Worm (Caenorhabditis elegans) whole organism, mixed stage, embryonic: ENCODE results near the gene rpn-12.
A peak's percentile ranks its signal among the peaks of the same experiment; 100 is the strongest.
"Not testable (repeated sequence)": the region's sequence is repeated elsewhere in the genome, so short reads cannot be mapped to it uniquely, and the experiment has no call there.

Experiments used
- M03D4.4 ChIP-seq: sonication (generic microtip); optimal IDR thresholded peaks from 2 replicates; lab custom pipeline; 2017; ENCODE audit warnings: mild to moderate bottlenecking, missing genetic modification characterization, missing compliant biosample characterization
- bed-3 ChIP-seq: fragments of 200-800 bp; sonication (Bioruptor generic); optimal IDR thresholded peaks from 3 replicates; lab custom pipeline; 2018; ENCODE audit warnings: mild to moderate bottlenecking, missing genetic modification characterization, moderate library complexity, missing compliant biosample characterization
- blmp-1 ChIP-seq: fragments of 150-350 bp; optimal IDR thresholded peaks from 2 replicates; lab custom pipeline; 2014; ENCODE audit warnings: missing biosample characterization, missing genetic modification characterization
- ceh-39 ChIP-seq: fragments of 150-350 bp; optimal IDR thresholded peaks from 2 replicates; lab custom pipeline; 2014; ENCODE audit warnings: missing biosample characterization, missing genetic modification characterization
- ceh-43 ChIP-seq: fragments of 200-800 bp; sonication (Bioruptor generic); optimal IDR thresholded peaks from 2 replicates; lab custom pipeline; 2018; ENCODE audit warnings: mild to moderate bottlenecking, missing genetic modification characterization, moderate library complexity, missing compliant biosample characterization
- ceh-83 ChIP-seq: fragments of 200-800 bp; sonication (Bioruptor generic); optimal IDR thresholded peaks from 2 replicates; lab custom pipeline; 2018; ENCODE audit warnings: mild to moderate bottlenecking, missing genetic modification characterization, missing compliant biosample characterization
- drap-1 ChIP-seq: fragments of 200-800 bp; sonication (Bioruptor generic); optimal IDR thresholded peaks from 3 replicates; lab custom pipeline; 2018; ENCODE audit warnings: mild to moderate bottlenecking, missing genetic modification characterization, missing compliant biosample characterization
- elt-1 ChIP-seq: sonication (generic microtip); optimal IDR thresholded peaks from 2 replicates; lab custom pipeline; 2017; ENCODE audit warnings: missing genetic modification characterization, mild to moderate bottlenecking, missing compliant biosample characterization, antibody characterized with exemption, moderate library complexity, borderline replicate concordance; ENCODE audit not compliant: insufficient read depth
- elt-3 ChIP-seq: fragments of 150-350 bp; optimal IDR thresholded peaks from 2 replicates; lab custom pipeline; 2014; ENCODE audit warnings: missing biosample characterization, missing genetic modification characterization
- flh-1 ChIP-seq: fragments of 200-800 bp; sonication (Bioruptor generic); optimal IDR thresholded peaks from 2 replicates; lab custom pipeline; 2018; ENCODE audit warnings: mild to moderate bottlenecking, missing genetic modification characterization, moderate library complexity, missing compliant biosample characterization
- ham-2 ChIP-seq: fragments of 200-800 bp; sonication (Bioruptor generic); optimal IDR thresholded peaks from 2 replicates; lab custom pipeline; 2018; ENCODE audit warnings: mild to moderate bottlenecking, missing genetic modification characterization, missing compliant biosample characterization
- hlh-1 ChIP-seq: fragments of 150-350 bp; optimal IDR thresholded peaks from 2 replicates; lab custom pipeline; 2014; ENCODE audit warnings: missing biosample characterization, missing genetic modification reagents, missing genetic modification characterization
- lin-13 ChIP-seq: fragments of 150-350 bp; optimal IDR thresholded peaks from 2 replicates; lab custom pipeline; 2014; ENCODE audit warnings: missing biosample characterization, missing genetic modification characterization
- lin-32 ChIP-seq: fragments of 200-800 bp; sonication (Bioruptor generic); optimal IDR thresholded peaks from 2 replicates; lab custom pipeline; 2018; ENCODE audit warnings: mild to moderate bottlenecking, missing genetic modification characterization, missing compliant biosample characterization
- lsy-2 ChIP-seq: fragments of 150-350 bp; optimal IDR thresholded peaks from 2 replicates; lab custom pipeline; 2014; ENCODE audit warnings: missing biosample characterization, missing genetic modification characterization
- mab-5 ChIP-seq: fragments of 150-350 bp; optimal IDR thresholded peaks from 2 replicates; lab custom pipeline; 2014; ENCODE audit warnings: missing biosample characterization, missing genetic modification characterization
- mep-1 ChIP-seq: fragments of 150-350 bp; optimal IDR thresholded peaks from 2 replicates; lab custom pipeline; 2017; ENCODE audit warnings: missing biosample characterization, missing genetic modification reagents, missing genetic modification characterization, inconsistent platforms
- mls-2 ChIP-seq: sonication (generic microtip); optimal IDR thresholded peaks from 2 replicates; lab custom pipeline; 2016; ENCODE audit warnings: mild to moderate bottlenecking, missing genetic modification characterization, moderate library complexity, missing compliant biosample characterization
- nhr-12 ChIP-seq: fragments of 150-350 bp; optimal IDR thresholded peaks from 2 replicates; lab custom pipeline; 2014; ENCODE audit warnings: missing biosample characterization, missing genetic modification characterization
- nhr-2 ChIP-seq: fragments of 150-350 bp; optimal IDR thresholded peaks from 2 replicates; lab custom pipeline; 2014; ENCODE audit warnings: missing biosample characterization, missing genetic modification characterization
- nhr-28 ChIP-seq: fragments of 150-350 bp; optimal IDR thresholded peaks from 2 replicates; lab custom pipeline; 2014; ENCODE audit warnings: missing biosample characterization, missing genetic modification characterization
- pha-4 ChIP-seq: fragments of 150-350 bp; optimal IDR thresholded peaks from 2 replicates; lab custom pipeline; 2018; ENCODE audit warnings: missing biosample characterization, missing genetic modification reagents, missing genetic modification characterization
- sem-2 ChIP-seq: fragments of 200-800 bp; sonication (Bioruptor generic); optimal IDR thresholded peaks from 2 replicates; lab custom pipeline; 2018; ENCODE audit warnings: mild to moderate bottlenecking, missing genetic modification characterization, missing compliant biosample characterization
- snpc-4 ChIP-seq: fragments of 150-350 bp; optimal IDR thresholded peaks from 2 replicates; lab custom pipeline; 2014; ENCODE audit warnings: missing biosample characterization, missing genetic modification characterization
- sptf-1 ChIP-seq: sonication (generic microtip); optimal IDR thresholded peaks from 2 replicates; lab custom pipeline; 2017; ENCODE audit warnings: mild to moderate bottlenecking, missing genetic modification characterization, moderate library complexity, missing compliant biosample characterization
- tbx-8 ChIP-seq: fragments of 200-800 bp; sonication (Bioruptor generic); optimal IDR thresholded peaks from 2 replicates; lab custom pipeline; 2018; ENCODE audit warnings: mild to moderate bottlenecking, missing genetic modification characterization, moderate library complexity, missing compliant biosample characterization
- unc-120 ChIP-seq: sonication (generic microtip); optimal IDR thresholded peaks from 2 replicates; lab custom pipeline; 2017; ENCODE audit warnings: missing genetic modification characterization, missing compliant biosample characterization; ENCODE audit not compliant: poor library complexity, severe bottlenecking
- unc-39 ChIP-seq: fragments of 150-350 bp; optimal IDR thresholded peaks from 2 replicates; lab custom pipeline; 2014; ENCODE audit warnings: missing biosample characterization, missing genetic modification characterization
- unc-62 ChIP-seq: fragments of 150-350 bp; optimal IDR thresholded peaks from 2 replicates; lab custom pipeline; 2014; ENCODE audit warnings: missing biosample characterization, missing genetic modification reagents, missing genetic modification characterization
- zip-8 ChIP-seq: fragments of 150-350 bp; optimal IDR thresholded peaks from 2 replicates; lab custom pipeline; 2014; ENCODE audit warnings: missing biosample characterization, missing genetic modification characterization
- ztf-11 ChIP-seq: fragments of 150-350 bp; optimal IDR thresholded peaks from 2 replicates; lab custom pipeline; 2014; ENCODE audit warnings: missing biosample characterization, missing genetic modification characterization

The rpn-12 gene

DNA sequence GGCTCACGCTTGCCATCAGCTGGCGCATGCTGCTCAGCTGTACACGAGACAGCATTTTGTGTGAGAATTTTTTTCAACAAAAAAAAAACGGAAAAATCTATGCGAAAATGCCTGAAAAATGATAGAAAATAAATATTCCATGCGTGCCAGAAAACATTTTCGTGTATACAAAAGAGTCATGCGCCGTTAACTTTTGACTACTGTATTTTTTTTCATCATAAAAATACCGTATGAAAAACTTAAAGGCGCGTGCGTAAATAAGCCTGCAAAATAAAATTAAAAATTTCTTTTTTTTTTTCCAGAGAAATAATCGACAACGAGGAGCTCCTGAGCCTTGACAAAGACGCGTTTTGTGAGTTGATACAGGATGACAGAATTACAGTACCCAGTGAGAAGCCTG lies 37.0 kb downstream of the rpn-12 start:
- TF ChIP-seq ceh-43 (GFP tag; lab: Kevin White, UChicago): no peak
- no peak for TF ChIP-seq unc-62
- TF ChIP-seq elt-3 (tag; lab: Kevin White, UChicago): no peak
- no peak for TF ChIP-seq elt-1
- no peak for TF ChIP-seq sptf-1 (tag; lab: Kevin White, UChicago)
- TF ChIP-seq snpc-4 (tag; lab: Kevin White, UChicago): no peak
- TF ChIP-seq sem-2 (GFP tag; lab: Kevin White, UChicago): no peak
- no peak for TF ChIP-seq mab-5 (tag; lab: Kevin White, UChicago)
- no peak for TF ChIP-seq ztf-11 (tag; lab: Kevin White, UChicago)
- no peak for TF ChIP-seq mep-1
- TF ChIP-seq M03D4.4: no peak
- TF ChIP-seq pha-4 (tag; lab: Kevin White, UChicago): no peak
- TF ChIP-seq tbx-8: no peak
- TF ChIP-seq blmp-1 (tag; lab: Kevin White, UChicago): no peak
- TF ChIP-seq flh-1 (GFP tag; lab: Kevin White, UChicago): no peak
- TF ChIP-seq mls-2 (tag; lab: Kevin White, UChicago): no peak
- no peak for TF ChIP-seq lin-13 (tag; lab: Kevin White, UChicago)
- TF ChIP-seq bed-3 (GFP tag; lab: Kevin White, UChicago): no peak

DNA sequence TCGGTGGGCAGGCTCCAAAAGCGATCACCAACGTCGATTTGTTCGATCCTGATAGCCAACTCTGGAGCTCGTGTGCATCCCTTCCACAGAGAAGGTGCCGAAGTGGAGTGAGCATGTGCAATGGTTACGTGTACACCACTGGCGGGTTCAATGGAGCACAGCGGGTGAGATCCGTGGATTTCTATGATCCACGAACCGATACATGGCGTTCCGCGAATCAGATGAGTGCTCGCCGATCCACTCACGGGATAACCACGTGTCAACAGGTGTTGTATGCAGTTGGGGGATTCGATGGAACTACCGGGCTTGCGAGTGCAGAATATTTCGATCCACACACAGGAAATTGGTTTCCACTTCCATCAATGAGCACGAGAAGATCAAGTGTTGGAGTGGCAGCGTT lies 37.9 kb downstream of the rpn-12 start:
- TF ChIP-seq elt-1 (no peak), snpc-4 (tag; lab: Kevin White, UChicago) (no peak), ceh-43 (GFP tag; lab: Kevin White, UChicago) (no peak), nhr-2 (no peak), ztf-11 (tag; lab: Kevin White, UChicago) (no peak), unc-39 (no peak), M03D4.4 (no peak), pha-4 (tag; lab: Kevin White, UChicago) (no peak)

DNA sequence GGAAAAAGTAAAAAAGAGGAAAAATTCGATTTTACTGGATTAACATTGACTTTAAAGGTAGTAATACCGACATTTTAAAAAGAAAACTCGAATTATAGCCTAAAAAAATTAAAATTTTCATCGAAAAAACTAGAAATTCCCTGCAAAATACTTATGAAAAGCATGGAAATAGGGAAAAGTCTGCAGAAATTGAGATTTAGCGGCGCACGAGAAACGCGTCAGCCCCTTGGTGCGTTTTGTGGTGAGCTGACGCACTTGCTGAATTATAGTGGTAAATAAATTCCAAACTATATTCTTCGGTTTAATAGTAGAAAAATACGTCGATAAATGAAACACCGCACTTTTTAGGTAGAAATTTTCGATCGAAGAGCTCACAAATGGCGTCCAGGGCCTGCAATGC lies 41.5 kb downstream of the rpn-12 start:
- TF ChIP-seq bed-3 (GFP tag; lab: Kevin White, UChicago): no peak
- TF ChIP-seq snpc-4 (tag; lab: Kevin White, UChicago): no peak
- TF ChIP-seq M03D4.4: peak; percentile 15
- no peak for TF ChIP-seq hlh-1 (tag; lab: Kevin White, UChicago)
- peak; percentile 9 for TF ChIP-seq pha-4 (tag; lab: Kevin White, UChicago)
- TF ChIP-seq mls-2 (tag; lab: Kevin White, UChicago): no peak
- TF ChIP-seq sptf-1 (tag; lab: Kevin White, UChicago): peak; percentile 63
- TF ChIP-seq ham-2 (GFP tag; lab: Kevin White, UChicago): peak; percentile 17
- TF ChIP-seq blmp-1 (tag; lab: Kevin White, UChicago): no peak
- peak; percentile 18 for TF ChIP-seq lsy-2 (tag; lab: Kevin White, UChicago)
- no peak for TF ChIP-seq ztf-11 (tag; lab: Kevin White, UChicago)
- peak; percentile 1 for TF ChIP-seq unc-120
- TF ChIP-seq mab-5 (tag; lab: Kevin White, UChicago): no peak
- peak; percentile 75 for TF ChIP-seq mep-1
- TF ChIP-seq lin-32 (GFP tag; lab: Kevin White, UChicago): no peak
- peak; percentile 50 for TF ChIP-seq lin-13 (tag; lab: Kevin White, UChicago)
- TF ChIP-seq, all 35 proteins: peak for 8

DNA sequence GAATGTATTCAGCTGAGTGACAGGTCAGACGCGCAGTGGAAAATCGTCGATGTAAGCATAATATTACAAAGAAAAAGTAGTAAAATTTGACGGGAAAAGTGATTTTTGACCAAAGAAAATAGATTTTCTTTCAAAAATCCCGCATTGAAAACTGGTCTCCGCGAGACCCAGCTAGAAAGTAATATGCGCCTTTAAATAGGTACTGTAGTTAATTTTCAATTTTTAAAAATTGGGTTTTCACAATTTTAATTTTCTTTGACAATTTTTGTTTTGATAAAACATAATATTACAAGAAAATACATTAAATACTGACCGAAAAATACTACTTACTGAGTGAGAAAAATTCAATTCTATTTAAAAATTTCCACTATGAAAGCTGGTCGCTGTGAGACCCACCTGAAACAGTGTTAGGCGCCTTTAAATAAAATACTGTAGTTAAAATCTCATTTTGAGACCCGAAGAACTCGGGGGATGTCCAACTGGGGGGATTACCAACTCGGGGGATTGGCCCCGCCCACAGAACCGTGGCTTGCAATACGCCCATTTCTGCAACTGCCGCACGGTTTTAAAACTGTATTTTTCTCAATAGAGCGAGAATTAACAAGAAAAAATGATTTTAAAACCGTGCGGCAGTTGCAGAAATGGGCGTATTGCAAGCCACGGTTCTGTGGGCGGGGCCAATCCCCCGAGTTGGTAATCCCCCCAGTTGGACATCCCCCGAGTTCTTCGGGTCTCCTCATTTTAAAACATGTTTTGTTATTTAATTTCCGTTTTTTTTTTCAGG lies 42.4 kb downstream of the rpn-12 start, which contains the start of gene tars-1:
TSS of gene tars-1 (minus strand) at position 497 of the 784 bp plus-strand sequence.
- not testable (repeated sequence) for TF ChIP-seq nhr-12 (tag; lab: Kevin White, UChicago); ceh-43 (GFP tag; lab: Kevin White, UChicago); zip-8 (tag; lab: Kevin White, UChicago)

DNA sequence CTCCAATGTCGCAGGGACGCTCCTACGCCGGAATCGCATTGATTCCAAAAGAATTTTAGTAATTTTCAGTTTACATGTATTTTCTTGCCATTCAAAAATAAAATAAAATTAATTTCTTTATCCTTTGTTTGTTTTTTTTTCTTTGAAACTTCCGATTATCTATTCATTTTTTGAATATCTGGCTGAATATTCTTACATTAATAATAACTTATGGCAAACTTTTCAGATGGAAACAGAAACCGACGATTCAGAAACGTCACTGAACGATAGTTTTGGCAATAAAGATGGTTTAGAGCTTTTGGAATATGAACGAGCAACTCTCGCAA lies 43.0 kb downstream of the rpn-12 start, which contains the start of gene xpf-1:
TSS of gene xpf-1 (plus strand) at position 227 of the 326 bp plus-strand sequence.
- TF ChIP-seq elt-1 (no peak), M03D4.4 (no peak)

DNA sequence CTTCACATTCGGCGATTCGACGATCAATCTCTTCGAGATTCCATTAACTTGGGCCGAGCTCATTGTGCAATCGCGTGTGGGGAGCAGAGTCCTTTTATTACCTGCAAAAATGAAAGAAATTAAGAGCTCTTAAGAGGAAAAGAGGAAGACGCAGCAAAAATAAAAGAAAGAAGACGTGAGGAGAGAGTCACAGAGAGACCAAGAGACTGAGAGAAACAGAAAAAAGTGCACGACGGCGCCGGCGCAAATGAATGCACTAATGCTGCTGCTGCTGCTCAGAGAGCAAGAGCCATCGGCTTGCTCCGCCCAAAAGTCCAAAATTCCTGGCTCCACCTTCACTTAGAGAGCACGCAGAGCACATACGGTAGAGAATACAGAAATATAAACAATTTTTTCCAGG lies 47.3 kb downstream of the rpn-12 start, which contains the start of gene inos-1:
TSS of gene inos-1 (minus strand) at position 101 of the 400 bp plus-strand sequence.
- TF ChIP-seq lin-32 (GFP tag; lab: Kevin White, UChicago) (no peak), zip-8 (tag; lab: Kevin White, UChicago) (no peak), flh-1 (GFP tag; lab: Kevin White, UChicago) (no peak), unc-62 (no peak), ceh-83 (GFP tag; lab: Kevin White, UChicago) (no peak), sptf-1 (tag; lab: Kevin White, UChicago) (no peak), pha-4 (tag; lab: Kevin White, UChicago) (no peak), ham-2 (GFP tag; lab: Kevin White, UChicago) (no peak), drap-1 (no peak), nhr-28 (tag; lab: Kevin White, UChicago) (no peak), mls-2 (tag; lab: Kevin White, UChicago) (no peak), elt-1 (no peak), mab-5 (tag; lab: Kevin White, UChicago) (no peak), M03D4.4 (no peak), elt-3 (tag; lab: Kevin White, UChicago) (no peak), ceh-39 (tag; lab: Kevin White, UChicago) (no peak), hlh-1 (tag; lab: Kevin White, UChicago) (no peak), tbx-8 (no peak), unc-39 (no peak)
